Worm (Caenorhabditis elegans): ENCODE data around the gene ZK813.3.

DNA sequence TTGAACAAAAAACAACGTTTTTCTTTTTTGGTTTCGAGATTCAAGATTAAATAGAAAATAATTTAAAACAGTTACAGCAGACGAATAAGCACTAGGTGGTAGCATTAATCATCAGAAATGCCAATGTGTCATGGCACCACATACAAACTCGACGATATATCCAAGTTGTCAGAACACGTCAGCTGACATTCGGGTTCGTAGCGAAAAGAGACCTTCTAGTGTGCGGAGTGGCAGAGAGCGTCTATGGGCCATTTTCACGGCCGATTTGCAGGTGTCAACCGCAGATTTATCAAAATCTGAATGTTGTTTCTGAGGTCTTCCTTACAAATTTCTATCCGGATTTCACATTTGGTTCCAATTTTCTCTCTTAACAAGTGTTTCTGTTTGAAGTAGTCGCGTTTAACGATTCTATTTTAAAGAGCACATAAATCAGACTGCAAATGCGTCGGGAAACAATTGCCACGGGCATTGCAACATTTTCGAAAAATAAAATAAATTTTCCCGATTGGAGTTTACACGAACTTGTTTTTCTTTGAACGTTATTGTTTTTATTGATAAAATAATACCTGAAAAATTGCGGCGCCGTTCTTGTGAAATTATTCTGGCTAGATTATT is 46.5 kb downstream of the ZK813.3 start:
- TF ChIP-seq let-607 (tag; optimal IDR thresholded peaks at IDR 0.05), result no peak
- no peak for TF ChIP-seq dpl-1 (GFP tag; optimal IDR thresholded peaks at IDR 0.05)
- TF ChIP-seq repo-1 (tag; optimal IDR thresholded peaks at IDR 0.05), result no peak
- TF ChIP-seq hlh-12 (tag; optimal IDR thresholded peaks at IDR 0.05), result no peak
- TF ChIP-seq ama-1 (optimal IDR thresholded peaks at IDR 0.05), result no peak
- no peak for TF ChIP-seq ama-1 (GFP tag; optimal IDR thresholded peaks at IDR 0.05)
- TF ChIP-seq lir-1 (GFP tag; conservative IDR thresholded peaks at IDR 0.05), result no peak
- no peak for TF ChIP-seq pha-4 (tag; optimal IDR thresholded peaks at IDR 0.05)
